Worm (Caenorhabditis elegans): ENCODE measurements around the gene srh-41.

DNA sequence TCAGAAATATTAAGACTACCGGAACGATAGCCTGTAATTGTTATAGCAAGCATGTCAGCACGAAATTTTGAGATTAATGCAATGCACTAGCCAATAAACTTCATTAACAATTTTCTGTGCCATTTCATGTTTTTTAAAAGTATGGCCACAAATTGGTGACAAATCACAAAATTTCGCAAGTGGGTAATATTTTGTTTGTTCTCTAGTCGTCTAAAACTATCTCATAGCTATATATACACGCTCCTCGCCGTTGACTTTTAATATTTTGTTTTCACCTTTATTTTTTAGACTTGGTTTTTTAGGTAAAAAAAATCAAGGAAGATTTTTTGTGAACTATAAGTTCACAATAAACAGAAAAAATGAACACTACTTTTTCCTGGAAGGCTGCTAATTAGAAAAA lies 3.7 kb upstream of the srh-41 start:
- TF ChIP-seq W03F9.2 (tag; optimal IDR thresholded peaks at IDR 0.05) (no peak), him-1 (tag; optimal IDR thresholded peaks at IDR 0.05) (no peak), dao-5 (tag; optimal IDR thresholded peaks at IDR 0.05) (no peak)

All from whole organism, L4/young adult.